Worm (Caenorhabditis elegans) whole organism, L2 larva: ENCODE data around the gene fbxb-22.

Source experiments
- alr-1 ChIP-seq: fragments of 150-350 bp; optimal IDR thresholded peaks from 2 replicates; lab custom pipeline; 2014; ENCODE audit warnings: missing biosample characterization, missing genetic modification characterization
- ama-1 ChIP-seq: fragments of 150-350 bp; optimal IDR thresholded peaks from 2 replicates; lab custom pipeline; 2018; ENCODE audit warnings: inconsistent platforms
- nhr-77 ChIP-seq: fragments of 150-350 bp; optimal IDR thresholded peaks from 2 replicates; lab custom pipeline; 2014; ENCODE audit warnings: missing biosample characterization, missing genetic modification characterization
- sem-4 ChIP-seq: fragments of 150-350 bp; optimal IDR thresholded peaks from 2 replicates; lab custom pipeline; 2014; ENCODE audit warnings: missing biosample characterization, missing genetic modification reagents, missing genetic modification characterization
- ztf-1 ChIP-seq: fragments of 200-800 bp; sonication (Bioruptor generic); conservative IDR thresholded peaks from 2 replicates; pipeline ENCODE4 v1.3.6; 2022; ENCODE audit warnings: missing genetic modification characterization, missing compliant biosample characterization

DNA sequence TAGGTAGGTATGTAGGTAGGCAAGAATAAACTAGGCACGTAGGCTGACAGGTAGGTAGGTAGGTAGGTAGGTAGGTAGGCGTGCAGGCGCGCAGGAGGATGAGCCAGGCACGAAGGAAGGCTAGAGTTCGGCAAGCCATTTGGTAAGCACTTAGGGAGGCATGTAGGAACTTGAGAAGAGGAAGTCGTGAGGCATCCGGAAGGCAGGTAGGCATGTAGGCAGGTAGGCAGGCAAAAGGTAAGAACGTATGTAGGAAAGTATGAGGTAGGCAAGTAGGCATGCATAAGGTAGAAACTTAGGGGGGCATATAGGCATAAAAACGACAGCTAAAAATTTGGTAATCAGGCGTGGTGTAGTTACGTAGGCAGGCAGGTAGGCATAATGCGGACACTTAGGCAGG, 7.4 kb downstream of the fbxb-22 start:
- TF ChIP-seq nhr-77 (no peak), ztf-1 (no peak), ama-1 (lab: Kevin White, UChicago) (no peak), sem-4 (no peak), alr-1 (tag; lab: Kevin White, UChicago) (no peak)
